Fruit fly (Drosophila melanogaster): Measurements from ENCODE around the gene loj.

- TF ChIP-seq EcR (GFP tag; optimal IDR thresholded peaks at IDR 0.05) (no peak), pan (optimal IDR thresholded peaks at IDR 0.05) (no peak)
Observed at dm6 chr3L:6138586-6138985, 43.8 kb downstream of the loj start.
